Fruit fly (Drosophila melanogaster) whole organism, embryonic: ENCODE measurements around the gene Inx7.

Source experiments
- BtbVII ChIP-seq: fragments of 200-800 bp; sonication (Bioruptor generic); optimal IDR thresholded peaks from 3 replicates; lab custom pipeline; 2017; ENCODE audit warnings: missing biosample characterization, mild to moderate bottlenecking, missing genetic modification characterization
- CG10267 ChIP-seq: fragments of 200-800 bp; sonication (Bioruptor generic); optimal IDR thresholded peaks from 2 replicates; lab custom pipeline; 2018; ENCODE audit warnings: missing biosample characterization, mild to moderate bottlenecking, missing genetic modification characterization, moderate library complexity
- CG10431 ChIP-seq: fragments of 200-800 bp; sonication (Bioruptor generic); optimal IDR thresholded peaks from 3 replicates; lab custom pipeline; 2018; ENCODE audit warnings: missing biosample characterization, mild to moderate bottlenecking, missing genetic modification characterization
- CG10565 ChIP-seq: fragments of 200-800 bp; sonication (Bioruptor generic); optimal IDR thresholded peaks from 3 replicates; lab custom pipeline; 2016; ENCODE audit warnings: missing biosample characterization, mild to moderate bottlenecking, missing genetic modification characterization
- CG11456 ChIP-seq: fragments of 200-800 bp; sonication (Bioruptor generic); IDR thresholded peaks from 3 replicates; pipeline ENCODE4 v1.3.6; 2022; ENCODE audit warnings: missing biosample characterization, missing genetic modification characterization
- CG12104 ChIP-seq: fragments of 200-800 bp; sonication (Bioruptor generic); optimal IDR thresholded peaks from 3 replicates; lab custom pipeline; 2016; ENCODE audit warnings: missing biosample characterization, missing genetic modification characterization
- CG12236 ChIP-seq: fragments of 200-800 bp; sonication (Bioruptor generic); optimal IDR thresholded peaks from 2 replicates; lab custom pipeline; 2016; ENCODE audit warnings: missing biosample characterization, missing genetic modification characterization
- CG12299 ChIP-seq: fragments of 200-800 bp; sonication (Bioruptor generic); optimal IDR thresholded peaks from 2 replicates; lab custom pipeline; 2018; ENCODE audit warnings: missing biosample characterization, mild to moderate bottlenecking, missing genetic modification characterization
- CG13123 ChIP-seq: fragments of 200-800 bp; sonication (Bioruptor generic); optimal IDR thresholded peaks from 2 replicates; lab custom pipeline; 2016; ENCODE audit warnings: missing biosample characterization, missing genetic modification characterization
- CG1529 ChIP-seq: fragments of 200-800 bp; sonication (Bioruptor generic); optimal IDR thresholded peaks from 3 replicates; lab custom pipeline; 2018; ENCODE audit warnings: missing biosample characterization, missing genetic modification characterization
- CG17361 ChIP-seq: fragments of 200-800 bp; sonication (Bioruptor generic); IDR thresholded peaks from 3 replicates; pipeline ENCODE4 v1.3.6; 2022; ENCODE audit warnings: missing biosample characterization, missing genetic modification characterization
- CG1792 ChIP-seq: fragments of 200-800 bp; sonication (Bioruptor generic); optimal IDR thresholded peaks from 2 replicates; lab custom pipeline; 2016; ENCODE audit warnings: missing biosample characterization, missing genetic modification characterization
- CG1832 ChIP-seq: fragments of 200-800 bp; sonication (Bioruptor generic); optimal IDR thresholded peaks from 2 replicates; lab custom pipeline; 2017; ENCODE audit warnings: missing biosample characterization, mild to moderate bottlenecking, missing genetic modification characterization, inconsistent platforms
- CG2116 ChIP-seq: fragments of 200-800 bp; sonication (Bioruptor generic); optimal IDR thresholded peaks from 3 replicates; lab custom pipeline; 2018; ENCODE audit warnings: missing biosample characterization, mild to moderate bottlenecking, missing genetic modification characterization
- CG2120 ChIP-seq: fragments of 200-800 bp; sonication (Bioruptor generic); optimal IDR thresholded peaks from 3 replicates; lab custom pipeline; 2016; ENCODE audit warnings: missing biosample characterization, missing genetic modification characterization
- CG2202 ChIP-seq: fragments of 200-800 bp; sonication (Bioruptor generic); optimal IDR thresholded peaks from 2 replicates; lab custom pipeline; 2018; ENCODE audit warnings: missing biosample characterization, mild to moderate bottlenecking, missing genetic modification characterization
- CG30403 ChIP-seq: fragments of 200-800 bp; sonication (Bioruptor generic); optimal IDR thresholded peaks from 3 replicates; lab custom pipeline; 2016; ENCODE audit warnings: missing biosample characterization, missing genetic modification characterization
- CG3065 ChIP-seq: fragments of 200-800 bp; sonication (Bioruptor generic); optimal IDR thresholded peaks from 2 replicates; lab custom pipeline; 2016; ENCODE audit warnings: missing biosample characterization, missing genetic modification characterization
- CG5953 ChIP-seq: fragments of 200-800 bp; sonication (Bioruptor generic); IDR thresholded peaks from 2 replicates; pipeline ENCODE4 v1.3.6; 2022; ENCODE audit warnings: missing biosample characterization, missing genetic modification characterization
- CG6175 ChIP-seq: fragments of 200-800 bp; sonication (Bioruptor generic); IDR thresholded peaks from 3 replicates; pipeline ENCODE4 v1.3.6; 2022; ENCODE audit warnings: missing biosample characterization, missing genetic modification characterization
- CG6813 ChIP-seq: fragments of 200-800 bp; sonication (Bioruptor generic); optimal IDR thresholded peaks from 2 replicates; lab custom pipeline; 2017; ENCODE audit warnings: missing biosample characterization, missing genetic modification characterization, mild to moderate bottlenecking, moderate library complexity, missing genetic modification reagents
- CG9797 ChIP-seq: fragments of 200-800 bp; sonication (Bioruptor generic); optimal IDR thresholded peaks from 3 replicates; lab custom pipeline; 2018; ENCODE audit warnings: missing biosample characterization, mild to moderate bottlenecking, missing genetic modification characterization
- CrebB ChIP-seq: fragments of 200-800 bp; sonication (Bioruptor generic); optimal IDR thresholded peaks from 3 replicates; lab custom pipeline; 2018; ENCODE audit warnings: missing biosample characterization, mild to moderate bottlenecking, missing genetic modification characterization
- Dek ChIP-seq: fragments of 200-800 bp; sonication (Bioruptor generic); optimal IDR thresholded peaks from 3 replicates; lab custom pipeline; 2019; ENCODE audit warnings: missing biosample characterization, mild to moderate bottlenecking, missing genetic modification characterization, moderate library complexity
- Dip2 ChIP-seq: fragments of 200-800 bp; sonication (Bioruptor generic); IDR thresholded peaks from 2 replicates; pipeline ENCODE4 v1.3.6; 2022; ENCODE audit warnings: missing biosample characterization, missing genetic modification characterization
- Doc2 ChIP-seq: fragments of 200-800 bp; sonication (Bioruptor generic); IDR thresholded peaks from 2 replicates; pipeline ENCODE4 v1.3.6; 2022; ENCODE audit warnings: missing biosample characterization, missing genetic modification characterization
- Jarid2 ChIP-seq: fragments of 200-800 bp; sonication (Bioruptor generic); optimal IDR thresholded peaks from 3 replicates; lab custom pipeline; 2017; ENCODE audit warnings: mild to moderate bottlenecking, missing biosample characterization, missing genetic modification reagents, missing genetic modification characterization
- NfI ChIP-seq: fragments of 200-800 bp; sonication (Bioruptor generic); optimal IDR thresholded peaks from 3 replicates; lab custom pipeline; 2018; ENCODE audit warnings: missing biosample characterization, mild to moderate bottlenecking, missing genetic modification characterization, moderate library complexity
- Rfx ChIP-seq: fragments of 200-800 bp; sonication (Bioruptor generic); IDR thresholded peaks from 2 replicates; pipeline ENCODE4 v1.3.6; 2022; ENCODE audit warnings: missing biosample characterization, missing genetic modification characterization
- Sry-δ ChIP-seq: fragments of 200-800 bp; sonication (Bioruptor generic); optimal IDR thresholded peaks from 2 replicates; lab custom pipeline; 2016; ENCODE audit warnings: missing biosample characterization, missing genetic modification characterization
- ara ChIP-seq: fragments of 200-800 bp; sonication (Bioruptor generic); IDR thresholded peaks from 2 replicates; pipeline ENCODE4 v1.3.6; 2022; ENCODE audit warnings: missing biosample characterization, missing genetic modification characterization
- ato ChIP-seq: fragments of 200-800 bp; sonication (Bioruptor generic); IDR thresholded peaks from 2 replicates; pipeline ENCODE4 v1.3.6; 2022; ENCODE audit warnings: missing biosample characterization, missing genetic modification characterization; ENCODE audit not compliant: partially characterized antibody
- bcd ChIP-seq: fragments of 200-800 bp; sonication (Bioruptor generic); optimal IDR thresholded peaks from 2 replicates; lab custom pipeline; 2017; ENCODE audit warnings: missing biosample characterization, mild to moderate bottlenecking, missing genetic modification characterization
- dmrt11E ChIP-seq: fragments of 200-800 bp; sonication (Bioruptor generic); optimal IDR thresholded peaks from 3 replicates; lab custom pipeline; 2018; ENCODE audit warnings: missing biosample characterization, mild to moderate bottlenecking, missing genetic modification characterization, moderate library complexity
- dysf ChIP-seq: fragments of 200-800 bp; sonication (Bioruptor generic); IDR thresholded peaks from 3 replicates; pipeline ENCODE4 v1.3.6; 2022; ENCODE audit warnings: missing biosample characterization, missing genetic modification characterization
- emc ChIP-seq: fragments of 200-800 bp; sonication (Bioruptor generic); optimal IDR thresholded peaks from 2 replicates; lab custom pipeline; 2016; ENCODE audit warnings: missing biosample characterization, missing genetic modification characterization
- en ChIP-seq: fragments of 200-800 bp; sonication (Bioruptor generic); optimal IDR thresholded peaks from 2 replicates; lab custom pipeline; 2016; ENCODE audit warnings: missing biosample characterization, missing genetic modification characterization
- fru ChIP-seq: fragments of >200 bp; optimal IDR thresholded peaks from 2 replicates; lab custom pipeline; 2017
- gt ChIP-seq: fragments of 200-800 bp; sonication (Bioruptor generic); IDR thresholded peaks from 2 replicates; pipeline ENCODE4 v1.3.6; 2022; ENCODE audit warnings: missing biosample characterization, missing genetic modification characterization
- her ChIP-seq: fragments of 200-800 bp; sonication (Bioruptor generic); optimal IDR thresholded peaks from 2 replicates; lab custom pipeline; 2016; ENCODE audit warnings: missing biosample characterization, missing genetic modification characterization
- ind ChIP-seq: fragments of 200-800 bp; sonication (Bioruptor generic); optimal IDR thresholded peaks from 3 replicates; lab custom pipeline; 2016; ENCODE audit warnings: missing biosample characterization, missing genetic modification characterization
- klu ChIP-seq: fragments of 200-800 bp; sonication (Bioruptor generic); IDR thresholded peaks from 2 replicates; pipeline ENCODE4 v1.3.6; 2022; ENCODE audit warnings: missing biosample characterization, missing genetic modification characterization
- kni ChIP-seq: fragments of 200-800 bp; sonication (Bioruptor generic); optimal IDR thresholded peaks from 3 replicates; lab custom pipeline; 2017; ENCODE audit warnings: mild to moderate bottlenecking, missing biosample characterization, missing genetic modification reagents, missing genetic modification characterization
- lmd ChIP-seq: fragments of 200-800 bp; sonication (Bioruptor generic); IDR thresholded peaks from 2 replicates; pipeline ENCODE4 v1.3.6; 2022; ENCODE audit warnings: missing biosample characterization, missing genetic modification characterization
- lola ChIP-seq, 3 experiments: fragments of >200 bp in 2 of 3; fragments of 200-800 bp in 1 of 3; sonication (Bioruptor generic) in 1 of 3; optimal IDR thresholded peaks; 2 replicates each; lab custom pipeline; 2017 to 2019; ENCODE audit warnings: missing biosample characterization in 3 of 3, missing genetic modification characterization in 3 of 3, mild to moderate bottlenecking in 1 of 3, moderate library complexity in 1 of 3
- nmo ChIP-seq: fragments of 200-800 bp; sonication (Bioruptor generic); optimal IDR thresholded peaks from 2 replicates; lab custom pipeline; 2018; ENCODE audit warnings: missing biosample characterization, mild to moderate bottlenecking, missing genetic modification characterization, moderate library complexity
- org-1 ChIP-seq: fragments of 200-800 bp; sonication (Bioruptor generic); optimal IDR thresholded peaks from 2 replicates; lab custom pipeline; 2017; ENCODE audit warnings: missing biosample characterization, missing genetic modification characterization
- ranshi ChIP-seq: fragments of 200-800 bp; sonication (Bioruptor generic); IDR thresholded peaks from 2 replicates; pipeline ENCODE4 v1.3.6; 2022; ENCODE audit warnings: missing biosample characterization, missing genetic modification characterization
- sima ChIP-seq: fragments of 200-800 bp; sonication (Bioruptor generic); optimal IDR thresholded peaks from 2 replicates; lab custom pipeline; 2016; ENCODE audit warnings: missing biosample characterization, missing genetic modification characterization
- zf30C ChIP-seq: fragments of 200-800 bp; sonication (Bioruptor generic); optimal IDR thresholded peaks from 3 replicates; lab custom pipeline; 2018; ENCODE audit warnings: missing biosample characterization, mild to moderate bottlenecking, missing genetic modification characterization

Gene Inx7

dm6 chrX:7004101-7004700, 10.8 kb upstream of the Inx7 start (continued):
- no peak for TF ChIP-seq Doc2
- peak in 1 of 3 experiments; percentile 83 for TF ChIP-seq lola (GFP tag; optimal IDR thresholded peaks at IDR 0.05; lab: Kevin White, UChicago)
- peak; percentile 37 for TF ChIP-seq CG30403 (GFP tag; lab: Kevin White, UChicago)
- no peak for TF ChIP-seq gt (GFP tag; lab: Robert Waterston, UW)
- TF ChIP-seq lmd (GFP tag; lab: Robert Waterston, UW) = peak; percentile 29; the same call in 1 of the 2 replicates
- TF ChIP-seq ato (GFP tag; lab: Robert Waterston, UW) = no peak
- TF ChIP-seq kni (GFP tag; lab: Kevin White, UChicago) = peak; percentile 99
- peak; percentile 72 for TF ChIP-seq CG2116 (GFP tag; lab: Kevin White, UChicago)
- peak; percentile 64 for TF ChIP-seq Rfx (GFP tag; lab: Robert Waterston, UW)
- TF ChIP-seq CG17361 (GFP tag; lab: Robert Waterston, UW) = peak; percentile 70; the same call in 2 of the 3 replicates
- TF ChIP-seq CG6175 (GFP tag; lab: Robert Waterston, UW) = 0 out of 3 replicates have a peak, but pooled peaks have one; percentile 32
- TF ChIP-seq fru (lab: Kevin White, UChicago) = no peak
- TF ChIP-seq CG5953 (GFP tag; lab: Robert Waterston, UW) = peak; percentile 68
- peak; percentile 84 for TF ChIP-seq BtbVII (GFP tag; lab: Kevin White, UChicago)
- TF ChIP-seq CG1832 (GFP tag; lab: Kevin White, UChicago) = no peak
- TF ChIP-seq dysf (GFP tag; lab: Robert Waterston, UW) = peak; percentile 51; the same call in 1 of the 3 replicates
- TF ChIP-seq CG11456 (GFP tag; lab: Robert Waterston, UW) = peak; percentile 81
- peak; percentile 93 for TF ChIP-seq CG13123 (GFP tag; lab: Kevin White, UChicago)
- TF ChIP-seq ara (GFP tag; lab: Robert Waterston, UW) = peak; percentile 92
- TF ChIP-seq CG10565 = peak; percentile 44
- peak; percentile 77 for TF ChIP-seq CG1792
- TF ChIP-seq Dip2 (GFP tag; lab: Robert Waterston, UW) = no peak
- TF ChIP-seq CG9797 (GFP tag; lab: Kevin White, UChicago) = peak; percentile 33
- peak; percentile 74 for TF ChIP-seq sima (GFP tag; lab: Kevin White, UChicago)
- peak; percentile 43 for TF ChIP-seq Dek (tag; lab: Kevin White, UChicago)
- peak; percentile 65 for TF ChIP-seq en (GFP tag; lab: Kevin White, UChicago)
- peak; percentile 43 for TF ChIP-seq Sry-δ (GFP tag; lab: Kevin White, UChicago)
- peak; percentile 97 for TF ChIP-seq CG2202 (tag; lab: Kevin White, UChicago)
- peak; percentile 71 for TF ChIP-seq Jarid2 (GFP tag; lab: Kevin White, UChicago)
- peak; percentile 90 for TF ChIP-seq CrebB
- TF ChIP-seq ind (GFP tag; lab: Kevin White, UChicago) = peak; percentile 8
- TF ChIP-seq ranshi (GFP tag; lab: Robert Waterston, UW) = peak; percentile 67; the same call in 1 of the 2 replicates
- peak; percentile 46 for TF ChIP-seq CG2120 (GFP tag; lab: Kevin White, UChicago)
- peak; percentile 10 for TF ChIP-seq nmo (GFP tag; lab: Kevin White, UChicago)
- TF ChIP-seq klu (GFP tag; lab: Robert Waterston, UW) = 0 out of 2 replicates have a peak, but pooled peaks have one; percentile 34
- peak; percentile 90 for TF ChIP-seq CG10431 (GFP tag; lab: Kevin White, UChicago)
- TF ChIP-seq zf30C = no peak
- TF ChIP-seq CG1529 (GFP tag; lab: Kevin White, UChicago) = peak; percentile 88
- peak; percentile 76 for TF ChIP-seq CG10267 (tag; lab: Kevin White, UChicago)
- TF ChIP-seq CG12104 (GFP tag; lab: Kevin White, UChicago) = peak; percentile 87
- peak; percentile 96 for TF ChIP-seq CG6813 (GFP tag; lab: Kevin White, UChicago)
- peak; percentile 20 for TF ChIP-seq emc
- peak; percentile 87 for TF ChIP-seq her (GFP tag; lab: Kevin White, UChicago)
- TF ChIP-seq NfI (GFP tag; lab: Kevin White, UChicago) = peak; percentile 30
- TF ChIP-seq org-1 = peak; percentile 92
- TF ChIP-seq dmrt11E (tag; lab: Kevin White, UChicago) = peak; percentile 90
- peak; percentile 83 for TF ChIP-seq CG12299 (tag; lab: Kevin White, UChicago)
- TF ChIP-seq CG12236 (GFP tag; lab: Kevin White, UChicago) = peak; percentile 97
- TF ChIP-seq CG3065 = peak; percentile 90
- peak; percentile 79 for TF ChIP-seq bcd
